Fruit fly (Drosophila melanogaster): ENCODE data around the gene smp-30.

smp-30 gene

dm6 chr3R:14696949-14697513, 54.0 kb downstream of the smp-30 start, which contains the start of gene Meltrin (continued):
- peak; percentile 45 for TF ChIP-seq CG18011 (GFP tag; optimal IDR thresholded peaks at IDR 0.05)
- peak; percentile 61 for TF ChIP-seq scrt (GFP tag; optimal IDR thresholded peaks at IDR 0.05)
- TF ChIP-seq ro (GFP tag; IDR thresholded peaks at IDR 0.05): no peak
- TF ChIP-seq kah (GFP tag; optimal IDR thresholded peaks at IDR 0.05): peak; percentile 35
- TF ChIP-seq CG12155 (GFP tag; optimal IDR thresholded peaks at IDR 0.05): peak; percentile 7
- peak; percentile 19 for TF ChIP-seq CG17186 (GFP tag; optimal IDR thresholded peaks at IDR 0.05)
- TF ChIP-seq HLH3B (GFP tag; IDR thresholded peaks at IDR 0.05): no peak
- TF ChIP-seq ems (GFP tag; optimal IDR thresholded peaks at IDR 0.05): peak; percentile 69
- TF ChIP-seq CG1233 (GFP tag; optimal IDR thresholded peaks at IDR 0.05): peak; percentile 57
- TF ChIP-seq CG2116 (GFP tag; optimal IDR thresholded peaks at IDR 0.05): peak; percentile 91
- TF ChIP-seq Gsc (GFP tag; IDR thresholded peaks at IDR 0.05): no peak
- peak; percentile 53 for TF ChIP-seq bcd (GFP tag; optimal IDR thresholded peaks at IDR 0.05)
- TF ChIP-seq CG7745 (tag; optimal IDR thresholded peaks at IDR 0.05): peak; percentile 64
- TF ChIP-seq CG11504 (tag; optimal IDR thresholded peaks at IDR 0.05): peak; percentile 50
- TF ChIP-seq PHDP (tag; optimal IDR thresholded peaks at IDR 0.05): peak; percentile 54
- no peak for TF ChIP-seq CG10959 (GFP tag; IDR thresholded peaks at IDR 0.05)
- no peak for TF ChIP-seq CG3407 (GFP tag; optimal IDR thresholded peaks at IDR 0.05)
- TF ChIP-seq unpg (GFP tag; optimal IDR thresholded peaks at IDR 0.05): peak; percentile 21
- no peak for TF ChIP-seq CG8765 (GFP tag; IDR thresholded peaks at IDR 0.05)
- peak; percentile 96 for TF ChIP-seq pita (GFP tag; optimal IDR thresholded peaks at IDR 0.05)
- peak; percentile 98 for TF ChIP-seq Lhr (GFP tag; optimal IDR thresholded peaks at IDR 0.05)
- TF ChIP-seq Deaf1 (tag; optimal IDR thresholded peaks at IDR 0.05): peak; percentile 78
- no peak for TF ChIP-seq sr (GFP tag; IDR thresholded peaks at IDR 0.05)
- no peak for TF ChIP-seq CG15073 (GFP tag; optimal IDR thresholded peaks at IDR 0.05)
- TF ChIP-seq twi (tag; optimal IDR thresholded peaks at IDR 0.05): peak; percentile 61
- peak; percentile 54 for TF ChIP-seq vfl (GFP tag; optimal IDR thresholded peaks at IDR 0.05)
- TF ChIP-seq D (optimal IDR thresholded peaks at IDR 0.05): no peak
- peak; percentile 11 for TF ChIP-seq D (GFP tag; optimal IDR thresholded peaks at IDR 0.05)
- peak; percentile 50 for TF ChIP-seq CG15269 (tag; optimal IDR thresholded peaks at IDR 0.05)
- TF ChIP-seq sens (GFP tag): peak; percentile 86
- TF ChIP-seq NK7.1 (GFP tag; optimal IDR thresholded peaks at IDR 0.05): peak; percentile 53
- peak; percentile 19 for TF ChIP-seq CG10979 (tag; optimal IDR thresholded peaks at IDR 0.05)
- peak; percentile 29 for TF ChIP-seq Atf-2 (GFP tag; optimal IDR thresholded peaks at IDR 0.05)
- TF ChIP-seq disco-r (GFP tag; optimal IDR thresholded peaks at IDR 0.05): peak; percentile 33
- peak; percentile 36 for TF ChIP-seq CG8089 (GFP tag; optimal IDR thresholded peaks at IDR 0.05)
- TF ChIP-seq CG30431 (GFP tag; optimal IDR thresholded peaks at IDR 0.05): no peak
- no peak for TF ChIP-seq ttk (GFP tag; IDR thresholded peaks at IDR 0.05)
- TF ChIP-seq CG6791 (GFP tag; IDR thresholded peaks at IDR 0.05; ENCODE audit: partially characterized antibody): no peak
- peak; percentile 62 for TF ChIP-seq pb (GFP tag; optimal IDR thresholded peaks at IDR 0.05)
- TF ChIP-seq CG17568 (GFP tag; optimal IDR thresholded peaks at IDR 0.05): peak; percentile 78
- no peak for TF ChIP-seq Ada2b (GFP tag; IDR thresholded peaks at IDR 0.05)
- TF ChIP-seq CG13424 (tag; optimal IDR thresholded peaks at IDR 0.05): peak; percentile 45
- TF ChIP-seq vvl (GFP tag; IDR thresholded peaks at IDR 0.05): no peak
- TF ChIP-seq wdn (GFP tag; IDR thresholded peaks at IDR 0.05): no peak
- peak; percentile 30 for TF ChIP-seq CG18599 (GFP tag; optimal IDR thresholded peaks at IDR 0.05)
- TF ChIP-seq sug (tag; optimal IDR thresholded peaks at IDR 0.05): peak; percentile 70
- TF ChIP-seq jigr1 (GFP tag; IDR thresholded peaks at IDR 0.05): no peak
- TF ChIP-seq Chrac-16 (GFP tag; optimal IDR thresholded peaks at IDR 0.05): no peak
- peak; percentile 57 for TF ChIP-seq CG4854 (GFP tag; optimal IDR thresholded peaks at IDR 0.05)
- TF ChIP-seq CG15514 (GFP tag; optimal IDR thresholded peaks at IDR 0.05): peak; percentile 87
- TF ChIP-seq ind (GFP tag; optimal IDR thresholded peaks at IDR 0.05): no peak

All from whole organism, embryonic.